Worm (Caenorhabditis elegans): ENCODE measurements around the gene srz-37.

- no peak for TF ChIP-seq sptf-2 (GFP tag; optimal IDR thresholded peaks at IDR 0.05)
- TF ChIP-seq nfya-1 (tag; optimal IDR thresholded peaks at IDR 0.05; ENCODE audit: borderline replicate concordance, insufficient read depth): no peak
- TF ChIP-seq ceh-58 (GFP tag; IDR thresholded peaks at IDR 0.05): no peak
- no peak for TF ChIP-seq hlh-12 (tag; optimal IDR thresholded peaks at IDR 0.05)
- TF ChIP-seq ceh-40 (GFP tag; IDR thresholded peaks at IDR 0.05): no peak
- TF ChIP-seq ztf-6 (GFP tag; IDR thresholded peaks at IDR 0.05): no peak
- no peak for TF ChIP-seq ama-1 (optimal IDR thresholded peaks at IDR 0.05)
- TF ChIP-seq ama-1 (GFP tag; optimal IDR thresholded peaks at IDR 0.05): no peak
Observed at ce11 chrIV:3517582-3517981, 35.9 kb upstream of the srz-37 start.
